Fruit fly (Drosophila melanogaster) whole organism, embryonic: ENCODE results near the gene slow.
A peak's percentile ranks its signal among the peaks of the same experiment; 100 is the strongest.

Source experiments
- Abd-B ChIP-seq: fragments of 200-800 bp; sonication (Bioruptor generic); optimal IDR thresholded peaks from 2 replicates; lab custom pipeline; 2018; ENCODE audit warnings: missing biosample characterization, mild to moderate bottlenecking, missing genetic modification characterization, moderate library complexity
- Asciz ChIP-seq: fragments of 200-800 bp; sonication (Bioruptor generic); optimal IDR thresholded peaks from 2 replicates; lab custom pipeline; 2017; ENCODE audit warnings: missing biosample characterization, mild to moderate bottlenecking, missing genetic modification characterization, missing genetic modification reagents
- CG10321 ChIP-seq: fragments of 200-800 bp; sonication (Bioruptor generic); IDR thresholded peaks from 2 replicates; pipeline ENCODE4 v1.3.6; 2022; ENCODE audit warnings: missing biosample characterization, missing genetic modification characterization
- CG11560 ChIP-seq: fragments of 200-800 bp; sonication (Bioruptor generic); IDR thresholded peaks from 3 replicates; pipeline ENCODE4 v1.3.6; 2022; ENCODE audit warnings: missing biosample characterization, missing genetic modification characterization
- CG12942 ChIP-seq: fragments of 200-800 bp; sonication (Bioruptor generic); optimal IDR thresholded peaks from 3 replicates; lab custom pipeline; 2016; ENCODE audit warnings: missing biosample characterization, missing genetic modification characterization
- CG13296 ChIP-seq: fragments of 200-800 bp; sonication (Bioruptor generic); optimal IDR thresholded peaks from 3 replicates; lab custom pipeline; 2018; ENCODE audit warnings: missing biosample characterization, mild to moderate bottlenecking, missing genetic modification characterization
- CG15696 ChIP-seq: fragments of 200-800 bp; sonication (Bioruptor generic); optimal IDR thresholded peaks from 2 replicates; lab custom pipeline; 2019; ENCODE audit warnings: missing biosample characterization, mild to moderate bottlenecking, missing genetic modification characterization, moderate library complexity
- CG16813 ChIP-seq: fragments of 200-800 bp; sonication (Bioruptor generic); IDR thresholded peaks from 3 replicates; pipeline ENCODE4 v1.3.6; 2022; ENCODE audit warnings: missing biosample characterization, missing genetic modification characterization; ENCODE audit not compliant: partially characterized antibody
- CG17361 ChIP-seq: fragments of 200-800 bp; sonication (Bioruptor generic); IDR thresholded peaks from 3 replicates; pipeline ENCODE4 v1.3.6; 2022; ENCODE audit warnings: missing biosample characterization, missing genetic modification characterization
- CG18262 ChIP-seq: fragments of 200-800 bp; optimal IDR thresholded peaks from 3 replicates; lab custom pipeline; 2019; ENCODE audit warnings: missing biosample characterization, mild to moderate bottlenecking, missing genetic modification characterization, moderate library complexity
- CG2116 ChIP-seq: fragments of 200-800 bp; sonication (Bioruptor generic); optimal IDR thresholded peaks from 3 replicates; lab custom pipeline; 2018; ENCODE audit warnings: missing biosample characterization, mild to moderate bottlenecking, missing genetic modification characterization
- CG2712 ChIP-seq: fragments of 200-800 bp; optimal IDR thresholded peaks from 3 replicates; lab custom pipeline; 2019; ENCODE audit warnings: missing biosample characterization, mild to moderate bottlenecking, missing genetic modification characterization, moderate library complexity
- CG42726 ChIP-seq: fragments of 200-800 bp; sonication (Bioruptor generic); IDR thresholded peaks from 2 replicates; pipeline ENCODE4 v1.3.6; 2022; ENCODE audit warnings: missing biosample characterization, missing genetic modification characterization; ENCODE audit not compliant: partially characterized antibody
- CG4617 ChIP-seq: fragments of 200-800 bp; sonication (Bioruptor generic); optimal IDR thresholded peaks from 3 replicates; lab custom pipeline; 2016; ENCODE audit warnings: missing biosample characterization, missing genetic modification characterization, borderline replicate concordance
- CG7271 ChIP-seq: fragments of 200-800 bp; sonication (Bioruptor generic); optimal IDR thresholded peaks from 2 replicates; lab custom pipeline; 2018; ENCODE audit warnings: missing biosample characterization, mild to moderate bottlenecking, missing genetic modification characterization, moderate library complexity
- CG7357 ChIP-seq: fragments of 200-800 bp; sonication (Bioruptor generic); IDR thresholded peaks from 3 replicates; pipeline ENCODE4 v1.3.6; 2022; ENCODE audit warnings: missing biosample characterization, missing genetic modification characterization
- CG7928 ChIP-seq: fragments of 200-800 bp; sonication (Bioruptor generic); optimal IDR thresholded peaks from 2 replicates; lab custom pipeline; 2017; ENCODE audit warnings: missing biosample characterization, mild to moderate bottlenecking, missing genetic modification characterization
- CG9727 ChIP-seq: fragments of 200-800 bp; sonication (Bioruptor generic); optimal IDR thresholded peaks from 3 replicates; lab custom pipeline; 2017; ENCODE audit warnings: missing biosample characterization, mild to moderate bottlenecking, missing genetic modification characterization
- CrebB ChIP-seq: fragments of 200-800 bp; sonication (Bioruptor generic); optimal IDR thresholded peaks from 3 replicates; lab custom pipeline; 2018; ENCODE audit warnings: missing biosample characterization, mild to moderate bottlenecking, missing genetic modification characterization
- Gug ChIP-seq: fragments of 200-800 bp; sonication (Bioruptor generic); IDR thresholded peaks from 4 replicates; pipeline ENCODE4 v1.3.6; 2022; ENCODE audit warnings: missing biosample characterization, missing genetic modification characterization
- Hey ChIP-seq: fragments of 200-800 bp; sonication (Bioruptor generic); optimal IDR thresholded peaks from 3 replicates; lab custom pipeline; 2018; ENCODE audit warnings: missing biosample characterization, mild to moderate bottlenecking, missing genetic modification characterization
- HmgZ ChIP-seq: fragments of 200-800 bp; sonication (Bioruptor generic); optimal IDR thresholded peaks from 2 replicates; lab custom pipeline; 2018; ENCODE audit warnings: missing biosample characterization, mild to moderate bottlenecking, missing genetic modification characterization
- Med ChIP-seq: fragments of 200-800 bp; sonication (Bioruptor generic); peaks from one replicate; lab custom pipeline; 2016; ENCODE audit warnings: missing biosample characterization, missing genetic modification characterization, mild to moderate bottlenecking, inconsistent platforms, moderate library complexity
- Pdp1 ChIP-seq, 2 experiments: fragments of 200-800 bp; sonication (Bioruptor generic); optimal IDR thresholded peaks; 3 replicates each; lab custom pipeline; 2016; ENCODE audit warnings: missing biosample characterization in 2 of 2, missing genetic modification characterization in 2 of 2, mild to moderate bottlenecking in 1 of 2, moderate library complexity in 1 of 2
- Six4 ChIP-seq: fragments of 200-800 bp; sonication (Bioruptor generic); optimal IDR thresholded peaks from 2 replicates; lab custom pipeline; 2016; ENCODE audit warnings: missing biosample characterization, missing genetic modification characterization
- TFAM ChIP-seq: fragments of 200-800 bp; sonication (Bioruptor generic); optimal IDR thresholded peaks from 2 replicates; lab custom pipeline; 2017; ENCODE audit warnings: missing biosample characterization, missing genetic modification characterization, inconsistent platforms
- aop ChIP-seq: fragments of 200-800 bp; sonication (Bioruptor generic); IDR thresholded peaks from 2 replicates; pipeline ENCODE4 v1.3.6; 2022; ENCODE audit warnings: missing biosample characterization, missing genetic modification characterization
- bab2 ChIP-seq: fragments of 200-800 bp; sonication (Bioruptor generic); optimal IDR thresholded peaks from 2 replicates; lab custom pipeline; 2016; ENCODE audit warnings: missing biosample characterization, missing genetic modification characterization
- cas ChIP-seq: fragments of 200-800 bp; sonication (Bioruptor generic); IDR thresholded peaks from 2 replicates; pipeline ENCODE4 v1.3.6; 2022; ENCODE audit warnings: missing biosample characterization, missing genetic modification characterization
- ems ChIP-seq: fragments of 200-800 bp; sonication (Bioruptor generic); optimal IDR thresholded peaks from 3 replicates; lab custom pipeline; 2016; ENCODE audit warnings: missing biosample characterization, missing genetic modification characterization
- esg ChIP-seq: fragments of 200-800 bp; sonication (Bioruptor generic); conservative IDR thresholded peaks from 2 replicates; pipeline ENCODE4 v1.3.6; 2022; ENCODE audit warnings: missing biosample characterization, missing genetic modification characterization
- gt ChIP-seq: fragments of 200-800 bp; sonication (Bioruptor generic); IDR thresholded peaks from 2 replicates; pipeline ENCODE4 v1.3.6; 2022; ENCODE audit warnings: missing biosample characterization, missing genetic modification characterization
- her ChIP-seq: fragments of 200-800 bp; sonication (Bioruptor generic); optimal IDR thresholded peaks from 2 replicates; lab custom pipeline; 2016; ENCODE audit warnings: missing biosample characterization, missing genetic modification characterization
- hkb ChIP-seq, 2 experiments: fragments of 200-800 bp in 1 of 2; fragments of >200 bp in 1 of 2; sonication (Bioruptor generic) in 1 of 2; IDR thresholded peaks in 1 of 2; optimal IDR thresholded peaks in 1 of 2; 2 replicates each; pipeline versions ENCODE4 v1.3.6 to Lab custom; 2017 to 2022; ENCODE audit warnings: missing biosample characterization in 1 of 2, missing genetic modification characterization in 1 of 2
- jumu ChIP-seq: fragments of 200-800 bp; sonication (Bioruptor generic); optimal IDR thresholded peaks from 3 replicates; lab custom pipeline; 2016; ENCODE audit warnings: missing biosample characterization, missing genetic modification characterization
- klu ChIP-seq: fragments of 200-800 bp; sonication (Bioruptor generic); IDR thresholded peaks from 2 replicates; pipeline ENCODE4 v1.3.6; 2022; ENCODE audit warnings: missing biosample characterization, missing genetic modification characterization
- kni ChIP-seq: fragments of 200-800 bp; sonication (Bioruptor generic); optimal IDR thresholded peaks from 3 replicates; lab custom pipeline; 2017; ENCODE audit warnings: mild to moderate bottlenecking, missing biosample characterization, missing genetic modification reagents, missing genetic modification characterization
- lola ChIP-seq, 3 experiments: fragments of >200 bp in 2 of 3; fragments of 200-800 bp in 1 of 3; sonication (Bioruptor generic) in 1 of 3; optimal IDR thresholded peaks; 2 replicates each; lab custom pipeline; 2017 to 2019; ENCODE audit warnings: missing biosample characterization in 3 of 3, missing genetic modification characterization in 3 of 3, mild to moderate bottlenecking in 1 of 3, moderate library complexity in 1 of 3
- lov ChIP-seq, 2 experiments: fragments of 200-800 bp in 1 of 2; fragments of >200 bp in 1 of 2; sonication (Bioruptor generic) in 1 of 2; IDR thresholded peaks in 1 of 2; optimal IDR thresholded peaks in 1 of 2; 2 replicates in 1 of 2; 3 replicates in 1 of 2; pipeline versions ENCODE4 v1.3.6 to Lab custom; 2017 to 2022; ENCODE audit warnings: missing biosample characterization in 1 of 2, missing genetic modification characterization in 1 of 2
- mld ChIP-seq: fragments of 200-800 bp; sonication (Bioruptor generic); IDR thresholded peaks from 3 replicates; pipeline ENCODE4 v1.3.6; 2022; ENCODE audit warnings: missing biosample characterization, missing genetic modification characterization; ENCODE audit not compliant: partially characterized antibody
- otp ChIP-seq: fragments of 200-800 bp; sonication (Bioruptor generic); IDR thresholded peaks from 3 replicates; pipeline ENCODE4, ENCODE4 v1.3.6; 2022; ENCODE audit warnings: missing biosample characterization, missing genetic modification characterization
- peb ChIP-seq: fragments of 200-800 bp; sonication (Bioruptor generic); IDR thresholded peaks from 2 replicates; pipeline ENCODE4 v1.3.6; 2022; ENCODE audit warnings: missing biosample characterization, missing genetic modification characterization
- phol ChIP-seq: fragments of 200-800 bp; sonication (Bioruptor generic); optimal IDR thresholded peaks from 3 replicates; lab custom pipeline; 2018; ENCODE audit warnings: missing biosample characterization, mild to moderate bottlenecking, missing genetic modification characterization, moderate library complexity
- sens-2 ChIP-seq: fragments of 200-800 bp; sonication (Bioruptor generic); IDR thresholded peaks from 2 replicates; pipeline ENCODE4 v1.3.6; 2022; ENCODE audit warnings: missing biosample characterization, missing genetic modification characterization
- sim ChIP-seq: fragments of 200-800 bp; sonication (Bioruptor generic); IDR thresholded peaks from 2 replicates; pipeline ENCODE4 v1.3.6; 2022; ENCODE audit warnings: missing biosample characterization, missing genetic modification characterization
- ssp ChIP-seq: fragments of 200-800 bp; sonication (Bioruptor generic); IDR thresholded peaks from 2 replicates; pipeline ENCODE4 v1.3.6; 2022; ENCODE audit warnings: missing biosample characterization, missing genetic modification characterization
- unpg ChIP-seq: fragments of 200-800 bp; sonication (Bioruptor generic); optimal IDR thresholded peaks from 3 replicates; lab custom pipeline; 2018; ENCODE audit warnings: missing biosample characterization, mild to moderate bottlenecking, missing genetic modification characterization, moderate library complexity
- wor ChIP-seq: fragments of 200-800 bp; sonication (Bioruptor generic); IDR thresholded peaks from 2 replicates; pipeline ENCODE4 v1.3.6; 2022; ENCODE audit warnings: missing biosample characterization, missing genetic modification characterization
- zfh2 ChIP-seq: fragments of 200-800 bp; sonication (Bioruptor generic); optimal IDR thresholded peaks from 2 replicates; lab custom pipeline; 2016; ENCODE audit warnings: missing biosample characterization, missing genetic modification characterization

Gene slow

dm6 chr3L:4378895-4379294 is 5.3 kb upstream of the slow start (continued):
- TF ChIP-seq CG4617 (no peak), CG17361 (GFP tag; lab: Robert Waterston, UW) (peak; percentile 58; the same call in 2 of the 3 replicates), ssp (peak; percentile 43), klu (GFP tag; lab: Robert Waterston, UW) (0 out of 2 replicates have a peak, but pooled peaks have one; percentile 23), cas (no peak), CG9727 (GFP tag; lab: Kevin White, UChicago) (peak; percentile 75), CG2116 (GFP tag; lab: Kevin White, UChicago) (peak; percentile 7), sim (GFP tag; lab: Robert Waterston, UW) (peak; percentile 32; the same call in 1 of the 2 replicates), mld (GFP tag; lab: Robert Waterston, UW) (no peak), zfh2 (GFP tag; lab: Kevin White, UChicago) (no peak), lov (optimal IDR thresholded peaks at IDR 0.05; lab: Kevin White, UChicago) (no peak), lov (GFP tag; IDR thresholded peaks at IDR 0.05; lab: Robert Waterston, UW) (no peak), CG7928 (no peak), CG2712 (tag; lab: Kevin White, UChicago) (peak; percentile 48), lola (GFP tag; optimal IDR thresholded peaks at IDR 0.05; lab: Kevin White, UChicago) (no peak), HmgZ (tag; lab: Kevin White, UChicago) (peak; percentile 47), sens-2 (GFP tag; lab: Robert Waterston, UW) (0 out of 2 replicates have a peak, but pooled peaks have one; percentile 27), Asciz (GFP tag; lab: Kevin White, UChicago) (peak; percentile 33), CG7271 (tag; lab: Kevin White, UChicago) (no peak), her (no peak), CG42726 (GFP tag; lab: Robert Waterston, UW) (no peak), Med (GFP tag; lab: Kevin White, UChicago) (peak; percentile 87), peb (0 out of 2 replicates have a peak, but pooled peaks have one; percentile 21), bab2 (GFP tag; lab: Kevin White, UChicago) (peak; percentile 7), esg (GFP tag; lab: Robert Waterston, UW) (peak; percentile 43), Six4 (no peak), Pdp1 (GFP tag; optimal IDR thresholded peaks at IDR 0.05; lab: Kevin White, UChicago) (peak in 1 of 2 experiments; percentile 21), CG16813 (no peak), hkb (optimal IDR thresholded peaks at IDR 0.05; lab: Kevin White, UChicago) (no peak), hkb (GFP tag; IDR thresholded peaks at IDR 0.05; lab: Robert Waterston, UW) (peak; percentile 78), Gug (peak; percentile 30; the same call in 1 of the 4 replicates), ems (GFP tag; lab: Kevin White, UChicago) (peak; percentile 13), phol (peak; percentile 64), gt (GFP tag; lab: Robert Waterston, UW) (no peak), jumu (GFP tag; lab: Kevin White, UChicago) (no peak), CG12942 (GFP tag; lab: Kevin White, UChicago) (peak; percentile 9), wor (GFP tag; lab: Robert Waterston, UW) (no peak; the same call in 1 of the 2 replicates), Hey (tag; lab: Kevin White, UChicago) (no peak), otp (0 out of 3 replicates have a peak, but pooled peaks have one; percentile 13), CG11560 (no peak), Abd-B (GFP tag; lab: Kevin White, UChicago) (peak; percentile 17), CG18262 (tag; lab: Kevin White, UChicago) (peak; percentile 61), CrebB (no peak), kni (GFP tag; lab: Kevin White, UChicago) (no peak), unpg (GFP tag; lab: Kevin White, UChicago) (peak; percentile 14), CG7357 (GFP tag; lab: Robert Waterston, UW) (peak; percentile 60; the same call in 1 of the 3 replicates), aop (no peak), TFAM (no peak), CG15696 (peak; percentile 15), CG13296 (peak; percentile 46), CG10321 (no peak)
